Worm (Caenorhabditis elegans): ENCODE data around the gene chw-1.

The chw-1 gene

DNA sequence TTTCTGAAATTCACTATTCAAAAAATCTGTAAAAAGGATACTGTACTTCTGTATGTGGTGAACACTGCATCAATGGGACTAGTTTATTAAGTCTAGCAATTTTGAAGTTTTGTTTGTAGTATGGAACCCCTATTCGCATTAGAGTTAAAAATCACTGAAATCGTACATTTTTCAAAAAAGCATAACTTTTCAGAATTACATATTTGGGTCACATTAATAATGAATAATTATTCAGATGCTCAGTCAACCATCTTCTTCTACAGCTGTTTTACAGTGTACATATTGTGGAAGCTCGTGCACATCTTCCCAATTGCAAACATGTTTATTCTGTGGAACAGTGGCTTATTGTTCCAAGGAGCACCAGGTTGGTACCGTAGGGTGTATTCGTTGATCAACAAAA is 6.6 kb downstream of the chw-1 start:
- TF ChIP-seq blmp-1 (tag; optimal IDR thresholded peaks at IDR 0.05; ENCODE audit: insufficient read depth) = no peak
- no peak for TF ChIP-seq ztf-11 (tag; optimal IDR thresholded peaks at IDR 0.05)
- no peak for TF ChIP-seq fos-1 (tag; optimal IDR thresholded peaks at IDR 0.05)
- no peak for TF ChIP-seq crh-2 (tag; optimal IDR thresholded peaks at IDR 0.05)
- TF ChIP-seq sma-3 (GFP tag; optimal IDR thresholded peaks at IDR 0.05) = no peak
- no peak for TF ChIP-seq ztf-1 (GFP tag; conservative IDR thresholded peaks at IDR 0.05)
- TF ChIP-seq ztf-4 (tag; optimal IDR thresholded peaks at IDR 0.05) = no peak
- no peak for TF ChIP-seq C34F6.9 (tag; optimal IDR thresholded peaks at IDR 0.05)
- TF ChIP-seq zag-1 (tag; optimal IDR thresholded peaks at IDR 0.05) = no peak

DNA sequence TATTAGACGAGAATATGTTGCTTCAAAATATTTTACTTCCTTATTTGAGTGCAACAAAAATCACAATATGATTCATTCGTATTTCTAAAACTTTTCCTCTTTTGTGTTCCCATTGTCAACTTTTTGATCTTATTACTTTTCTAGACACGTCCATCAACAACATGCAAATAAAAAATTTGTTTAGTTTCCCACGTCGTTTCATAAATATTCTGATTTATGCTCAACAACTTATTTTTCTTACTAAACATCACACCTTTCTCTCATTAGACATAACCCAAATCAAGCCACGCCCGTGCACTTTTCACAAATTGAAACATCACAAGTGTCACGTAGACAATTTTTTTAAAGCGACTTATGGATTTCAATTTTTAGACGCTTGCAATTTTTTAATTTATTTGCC is 7.8 kb downstream of the chw-1 start:
- TF ChIP-seq unc-39 (tag; optimal IDR thresholded peaks at IDR 0.05) (no peak), blmp-1 (tag; optimal IDR thresholded peaks at IDR 0.05; ENCODE audit: insufficient read depth) (no peak), nhr-237 (tag; optimal IDR thresholded peaks at IDR 0.05) (no peak), mdl-1 (tag; optimal IDR thresholded peaks at IDR 0.05) (no peak), fos-1 (tag; optimal IDR thresholded peaks at IDR 0.05) (no peak), egl-27 (tag; optimal IDR thresholded peaks at IDR 0.05) (no peak), lin-11 (tag; optimal IDR thresholded peaks at IDR 0.05) (no peak), nhr-77 (tag; optimal IDR thresholded peaks at IDR 0.05) (no peak), skn-1 (tag; optimal IDR thresholded peaks at IDR 0.05) (no peak), mbf-1 (tag; optimal IDR thresholded peaks at IDR 0.05) (no peak), ztf-1 (GFP tag; conservative IDR thresholded peaks at IDR 0.05) (no peak), sma-3 (GFP tag; optimal IDR thresholded peaks at IDR 0.05) (no peak), R02D3.7 (tag; optimal IDR thresholded peaks at IDR 0.05) (no peak), dmd-4 (tag; optimal IDR thresholded peaks at IDR 0.05) (no peak), mab-5 (tag; optimal IDR thresholded peaks at IDR 0.05) (no peak), ceh-82 (tag; optimal IDR thresholded peaks at IDR 0.05) (no peak), nhr-25 (tag; optimal IDR thresholded peaks at IDR 0.05) (no peak), snpc-4 (tag; optimal IDR thresholded peaks at IDR 0.05) (no peak)

DNA sequence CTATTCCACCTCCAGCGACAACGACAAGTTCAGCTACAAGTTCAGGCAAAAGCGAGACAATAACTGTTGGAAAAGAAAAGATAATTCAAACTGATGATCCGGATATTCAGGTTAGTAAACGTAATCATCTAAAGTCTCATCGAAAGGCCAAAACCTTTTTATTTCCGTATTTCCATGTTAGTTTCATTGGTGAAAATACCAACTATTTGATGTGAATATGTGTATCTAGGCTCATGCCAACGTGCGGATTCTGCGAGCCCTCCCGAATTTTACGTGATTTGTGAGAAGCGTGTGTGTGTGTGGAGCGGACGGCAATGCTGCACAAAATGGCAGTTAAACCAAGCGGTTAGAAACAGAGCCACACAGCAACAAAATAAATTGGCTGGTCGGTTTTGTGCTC is 8.9 kb downstream of the chw-1 start:
- TF ChIP-seq lsy-2 (tag; optimal IDR thresholded peaks at IDR 0.05) (no peak), nhr-23 (tag; optimal IDR thresholded peaks at IDR 0.05) (no peak), nhr-129 (tag; optimal IDR thresholded peaks at IDR 0.05) (peak; percentile 27), unc-55 (GFP tag; optimal IDR thresholded peaks at IDR 0.05) (no peak)

DNA sequence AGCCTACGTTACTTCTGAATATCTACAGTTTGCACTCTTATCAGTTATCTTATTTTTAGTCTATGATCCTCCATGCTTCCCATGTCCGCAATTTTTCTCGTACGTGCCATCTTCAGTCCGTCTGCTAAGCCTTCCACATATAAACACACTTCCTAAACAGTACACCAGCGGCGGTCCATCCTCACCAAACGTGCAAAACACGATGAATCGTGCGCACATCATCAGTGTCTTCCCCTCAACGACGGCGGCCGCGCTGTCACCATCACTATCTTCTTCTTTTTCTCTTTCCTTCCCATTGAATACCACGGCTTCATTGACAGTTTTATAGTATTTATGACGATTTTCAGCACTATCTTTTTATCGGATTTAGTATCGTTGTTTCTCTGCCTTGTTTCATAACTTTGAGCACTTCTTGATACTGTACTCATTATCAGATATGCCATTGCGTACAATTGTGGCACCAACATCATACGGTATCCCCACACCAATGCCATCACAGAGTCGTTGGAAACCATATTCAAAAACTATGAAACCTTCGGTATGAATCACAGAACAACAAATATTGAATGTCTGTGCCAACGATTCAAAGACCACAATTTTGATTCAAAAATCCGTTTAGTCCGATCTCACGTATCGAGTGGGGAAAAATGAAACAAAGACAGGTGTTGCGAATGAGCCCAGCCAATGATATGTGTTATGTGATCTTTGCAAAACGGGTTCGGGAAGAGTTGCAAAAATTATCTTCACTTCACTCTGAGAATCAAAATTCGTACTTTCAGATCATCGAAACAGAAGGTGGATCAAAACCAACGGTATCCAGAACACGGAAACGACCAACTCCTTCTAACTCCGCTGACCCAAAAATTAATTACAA is 11.1 kb downstream of the chw-1 start:
- TF ChIP-seq ceh-16 (tag; optimal IDR thresholded peaks at IDR 0.05) (no peak), Y55F3AM.14 (GFP tag; optimal IDR thresholded peaks at IDR 0.05) (peak; percentile 21), ztf-1 (GFP tag; conservative IDR thresholded peaks at IDR 0.05) (no peak), sma-9 (GFP tag; optimal IDR thresholded peaks at IDR 0.05) (peak; percentile 36), sma-9 (tag; optimal IDR thresholded peaks at IDR 0.05) (no peak), nhr-12 (tag; optimal IDR thresholded peaks at IDR 0.05) (no peak), nhr-21 (tag; optimal IDR thresholded peaks at IDR 0.05) (peak; percentile 43), dmd-4 (tag; optimal IDR thresholded peaks at IDR 0.05) (no peak)

DNA sequence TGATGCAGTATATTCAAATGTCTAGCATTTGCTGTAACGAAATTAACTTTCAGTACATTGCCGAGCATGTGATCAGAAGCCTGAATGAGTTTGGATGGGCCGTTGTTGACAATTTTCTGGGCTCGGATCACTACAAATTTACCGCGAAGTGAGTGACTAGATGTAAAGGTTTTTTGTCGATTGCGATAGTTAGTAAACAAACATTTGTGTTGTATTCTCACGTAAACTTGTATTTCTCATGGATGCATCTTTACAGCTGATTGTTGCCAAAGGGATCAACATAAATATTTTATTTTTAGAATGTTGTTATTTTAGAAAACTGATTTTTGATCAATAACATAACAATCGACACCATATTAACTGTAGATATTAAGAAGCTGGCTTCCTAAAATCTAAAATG is 12.0 kb downstream of the chw-1 start:
- TF ChIP-seq nhr-10 (tag; optimal IDR thresholded peaks at IDR 0.05) = no peak
- no peak for TF ChIP-seq zag-1 (tag; optimal IDR thresholded peaks at IDR 0.05)
- TF ChIP-seq crh-2 (tag; optimal IDR thresholded peaks at IDR 0.05) = no peak
- no peak for TF ChIP-seq alr-1 (tag; optimal IDR thresholded peaks at IDR 0.05)
- TF ChIP-seq lin-13 (GFP tag; optimal IDR thresholded peaks at IDR 0.05) = no peak
- no peak for TF ChIP-seq ztf-1 (GFP tag; conservative IDR thresholded peaks at IDR 0.05)
- TF ChIP-seq sma-9 (GFP tag; optimal IDR thresholded peaks at IDR 0.05) = no peak
- TF ChIP-seq sma-9 (tag; optimal IDR thresholded peaks at IDR 0.05) = no peak
- TF ChIP-seq ceh-16 (tag; optimal IDR thresholded peaks at IDR 0.05) = no peak
- TF ChIP-seq blmp-1 (tag; optimal IDR thresholded peaks at IDR 0.05; ENCODE audit: insufficient read depth) = no peak
- TF ChIP-seq egl-27 (tag; optimal IDR thresholded peaks at IDR 0.05) = no peak
- TF ChIP-seq nhr-237 (tag; optimal IDR thresholded peaks at IDR 0.05) = no peak
- TF ChIP-seq ZK546.5 (tag; optimal IDR thresholded peaks at IDR 0.05) = no peak

All from whole organism, L2 larva.